Fruit fly (Drosophila melanogaster) whole organism, embryonic: ENCODE results near the gene Alg9.

Experiments
- Aef1 ChIP-seq: fragments of 200-800 bp; sonication (Bioruptor generic); IDR thresholded peaks from 3 replicates; pipeline ENCODE4 v1.3.6; 2022; ENCODE audit warnings: missing biosample characterization, missing genetic modification characterization
- CG10565 ChIP-seq: fragments of 200-800 bp; sonication (Bioruptor generic); optimal IDR thresholded peaks from 3 replicates; lab custom pipeline; 2016; ENCODE audit warnings: missing biosample characterization, mild to moderate bottlenecking, missing genetic modification characterization
- CG11398 ChIP-seq: fragments of 200-800 bp; sonication (Bioruptor generic); optimal IDR thresholded peaks from 2 replicates; lab custom pipeline; 2016; ENCODE audit warnings: missing biosample characterization, missing genetic modification characterization
- CG12769 ChIP-seq: fragments of 200-800 bp; sonication (Bioruptor generic); optimal IDR thresholded peaks from 2 replicates; lab custom pipeline; 2019; ENCODE audit warnings: missing biosample characterization, mild to moderate bottlenecking, missing genetic modification characterization, moderate library complexity
- CG14014 ChIP-seq: fragments of 200-800 bp; sonication (Bioruptor generic); IDR thresholded peaks from 2 replicates; pipeline ENCODE4 v1.3.6; 2022; ENCODE audit warnings: missing biosample characterization, missing genetic modification characterization
- CG17361 ChIP-seq: fragments of 200-800 bp; sonication (Bioruptor generic); IDR thresholded peaks from 3 replicates; pipeline ENCODE4 v1.3.6; 2022; ENCODE audit warnings: missing biosample characterization, missing genetic modification characterization
- CG2129 ChIP-seq: fragments of 200-800 bp; sonication (Bioruptor generic); IDR thresholded peaks from 2 replicates; pipeline ENCODE4 v1.3.6; 2022; ENCODE audit warnings: missing biosample characterization, missing genetic modification characterization; ENCODE audit not compliant: partially characterized antibody
- CG30020 ChIP-seq: fragments of 200-800 bp; optimal IDR thresholded peaks from 2 replicates; lab custom pipeline; 2019; ENCODE audit warnings: missing biosample characterization, mild to moderate bottlenecking, missing genetic modification characterization, moderate library complexity
- CG3281 ChIP-seq: fragments of 200-800 bp; sonication (Bioruptor generic); optimal IDR thresholded peaks from 3 replicates; lab custom pipeline; 2017; ENCODE audit warnings: missing biosample characterization, mild to moderate bottlenecking, missing genetic modification characterization
- CG3847 ChIP-seq: fragments of 200-800 bp; sonication (Bioruptor generic); IDR thresholded peaks from 2 replicates; pipeline ENCODE4 v1.3.6; 2022; ENCODE audit warnings: missing biosample characterization, missing genetic modification characterization
- CG42726 ChIP-seq: fragments of 200-800 bp; sonication (Bioruptor generic); IDR thresholded peaks from 2 replicates; pipeline ENCODE4 v1.3.6; 2022; ENCODE audit warnings: missing biosample characterization, missing genetic modification characterization; ENCODE audit not compliant: partially characterized antibody
- CG4404 ChIP-seq: fragments of 200-800 bp; sonication (Bioruptor generic); IDR thresholded peaks from 2 replicates; pipeline ENCODE4 v1.3.6; 2022; ENCODE audit warnings: missing biosample characterization, missing genetic modification characterization
- CG6254 ChIP-seq: fragments of 200-800 bp; sonication (Bioruptor generic); optimal IDR thresholded peaks from 3 replicates; lab custom pipeline; 2017; ENCODE audit warnings: mild to moderate bottlenecking, missing biosample characterization, missing genetic modification reagents, missing genetic modification characterization
- CG6791 ChIP-seq: fragments of 200-800 bp; sonication (Bioruptor generic); IDR thresholded peaks from 3 replicates; pipeline ENCODE4 v1.3.6; 2022; ENCODE audit warnings: missing biosample characterization, missing genetic modification characterization; ENCODE audit not compliant: partially characterized antibody
- CG8089 ChIP-seq: fragments of 200-800 bp; sonication (Bioruptor generic); optimal IDR thresholded peaks from 3 replicates; lab custom pipeline; 2016; ENCODE audit warnings: missing biosample characterization, missing genetic modification characterization
- CG8944 ChIP-seq: fragments of 200-800 bp; sonication (Bioruptor generic); optimal IDR thresholded peaks from 3 replicates; lab custom pipeline; 2016; ENCODE audit warnings: missing biosample characterization, missing genetic modification characterization
- Doc2 ChIP-seq: fragments of 200-800 bp; sonication (Bioruptor generic); IDR thresholded peaks from 2 replicates; pipeline ENCODE4 v1.3.6; 2022; ENCODE audit warnings: missing biosample characterization, missing genetic modification characterization
- Doc3 ChIP-seq: fragments of 200-800 bp; sonication (Bioruptor generic); IDR thresholded peaks from 3 replicates; pipeline ENCODE4 v1.3.6; 2022; ENCODE audit warnings: missing biosample characterization, missing genetic modification characterization; ENCODE audit not compliant: partially characterized antibody
- Dp ChIP-seq: fragments of 200-800 bp; sonication (Bioruptor generic); optimal IDR thresholded peaks from 2 replicates; lab custom pipeline; 2018; ENCODE audit warnings: missing biosample characterization, mild to moderate bottlenecking, missing genetic modification characterization, moderate library complexity
- Drgx ChIP-seq: fragments of 200-800 bp; sonication (Bioruptor generic); IDR thresholded peaks from 2 replicates; pipeline ENCODE4 v1.3.6; 2022; ENCODE audit warnings: missing biosample characterization, missing genetic modification characterization
- Ets65A ChIP-seq: fragments of 200-800 bp; sonication (Bioruptor generic); peaks from one replicate; lab custom pipeline; 2016; ENCODE audit warnings: missing biosample characterization, missing genetic modification characterization
- HLH3B ChIP-seq: fragments of 200-800 bp; sonication (Bioruptor generic); IDR thresholded peaks from 2 replicates; pipeline ENCODE4 v1.3.6; 2022; ENCODE audit warnings: missing biosample characterization, missing genetic modification characterization
- Hr3 ChIP-seq: fragments of 200-800 bp; sonication (Bioruptor generic); optimal IDR thresholded peaks from 3 replicates; lab custom pipeline; 2016; ENCODE audit warnings: missing biosample characterization, missing genetic modification characterization
- Med ChIP-seq: fragments of 200-800 bp; sonication (Bioruptor generic); peaks from one replicate; lab custom pipeline; 2016; ENCODE audit warnings: missing biosample characterization, missing genetic modification characterization, mild to moderate bottlenecking, inconsistent platforms, moderate library complexity
- Neu2 ChIP-seq: fragments of 200-800 bp; sonication (Bioruptor generic); optimal IDR thresholded peaks from 3 replicates; lab custom pipeline; 2016; ENCODE audit warnings: missing biosample characterization, missing genetic modification characterization, borderline replicate concordance
- Opbp ChIP-seq: fragments of 200-800 bp; sonication (Bioruptor generic); IDR thresholded peaks from 3 replicates; pipeline ENCODE4 v1.3.6; 2022; ENCODE audit warnings: missing biosample characterization, missing genetic modification characterization; ENCODE audit not compliant: partially characterized antibody
- Rfx ChIP-seq: fragments of 200-800 bp; sonication (Bioruptor generic); IDR thresholded peaks from 2 replicates; pipeline ENCODE4 v1.3.6; 2022; ENCODE audit warnings: missing biosample characterization, missing genetic modification characterization
- Stat92E ChIP-seq, 3 experiments: fragments of >200 bp in 2 of 3; fragments of 200-800 bp in 1 of 3; sonication (Bioruptor generic) in 1 of 3; optimal IDR thresholded peaks; 2 replicates each; lab custom pipeline; 2017 to 2019; ENCODE audit warnings: missing biosample characterization in 3 of 3, missing genetic modification characterization in 3 of 3, mild to moderate bottlenecking in 1 of 3, moderate library complexity in 1 of 3
- ap ChIP-seq: fragments of 200-800 bp; sonication (Bioruptor generic); IDR thresholded peaks from 2 replicates; pipeline ENCODE4 v1.3.6; 2022; ENCODE audit warnings: missing biosample characterization, missing genetic modification characterization
- bowl ChIP-seq: fragments of 200-800 bp; sonication (Bioruptor generic); IDR thresholded peaks from 2 replicates; pipeline ENCODE4 v1.3.6; 2022; ENCODE audit warnings: missing biosample characterization, missing genetic modification characterization
- br ChIP-seq: fragments of >200 bp; optimal IDR thresholded peaks from 2 replicates; lab custom pipeline; 2017
- chinmo ChIP-seq: fragments of 200-800 bp; sonication (Bioruptor generic); IDR thresholded peaks from 4 replicates; pipeline ENCODE4 v1.3.6; 2022; ENCODE audit warnings: missing biosample characterization, missing genetic modification characterization; ENCODE audit not compliant: partially characterized antibody
- corto ChIP-seq: fragments of 200-800 bp; sonication (Bioruptor generic); optimal IDR thresholded peaks from 2 replicates; lab custom pipeline; 2016; ENCODE audit warnings: missing biosample characterization, mild to moderate bottlenecking, missing genetic modification characterization, moderate library complexity
- dmrt11E ChIP-seq: fragments of 200-800 bp; sonication (Bioruptor generic); optimal IDR thresholded peaks from 3 replicates; lab custom pipeline; 2018; ENCODE audit warnings: missing biosample characterization, mild to moderate bottlenecking, missing genetic modification characterization, moderate library complexity
- dysf ChIP-seq: fragments of 200-800 bp; sonication (Bioruptor generic); IDR thresholded peaks from 3 replicates; pipeline ENCODE4 v1.3.6; 2022; ENCODE audit warnings: missing biosample characterization, missing genetic modification characterization
- en ChIP-seq: fragments of 200-800 bp; sonication (Bioruptor generic); optimal IDR thresholded peaks from 2 replicates; lab custom pipeline; 2016; ENCODE audit warnings: missing biosample characterization, missing genetic modification characterization
- esg ChIP-seq: fragments of 200-800 bp; sonication (Bioruptor generic); conservative IDR thresholded peaks from 2 replicates; pipeline ENCODE4 v1.3.6; 2022; ENCODE audit warnings: missing biosample characterization, missing genetic modification characterization
- gfzf ChIP-seq: fragments of 200-800 bp; sonication (Bioruptor generic); optimal IDR thresholded peaks from 2 replicates; lab custom pipeline; 2016; ENCODE audit warnings: missing biosample characterization, mild to moderate bottlenecking, missing genetic modification characterization, moderate library complexity
- gt ChIP-seq: fragments of 200-800 bp; sonication (Bioruptor generic); IDR thresholded peaks from 2 replicates; pipeline ENCODE4 v1.3.6; 2022; ENCODE audit warnings: missing biosample characterization, missing genetic modification characterization
- h ChIP-seq: fragments of >200 bp; optimal IDR thresholded peaks from 2 replicates; lab custom pipeline; 2017
- hth ChIP-seq: fragments of >200 bp; optimal IDR thresholded peaks from 2 replicates; lab custom pipeline; 2017; ENCODE audit warnings: inconsistent platforms
- jigr1 ChIP-seq: fragments of 200-800 bp; sonication (Bioruptor generic); IDR thresholded peaks from 3 replicates; pipeline ENCODE4 v1.3.6; 2022; ENCODE audit warnings: missing biosample characterization, missing genetic modification characterization
- klu ChIP-seq: fragments of 200-800 bp; sonication (Bioruptor generic); IDR thresholded peaks from 2 replicates; pipeline ENCODE4 v1.3.6; 2022; ENCODE audit warnings: missing biosample characterization, missing genetic modification characterization
- lmd ChIP-seq: fragments of 200-800 bp; sonication (Bioruptor generic); IDR thresholded peaks from 2 replicates; pipeline ENCODE4 v1.3.6; 2022; ENCODE audit warnings: missing biosample characterization, missing genetic modification characterization
- nerfin-1 ChIP-seq: fragments of 200-800 bp; sonication (Bioruptor generic); optimal IDR thresholded peaks from 3 replicates; lab custom pipeline; 2019; ENCODE audit warnings: missing biosample characterization, mild to moderate bottlenecking, missing genetic modification characterization, moderate library complexity
- odd ChIP-seq: fragments of 200-800 bp; sonication (Bioruptor generic); optimal IDR thresholded peaks from 2 replicates; lab custom pipeline; 2017; ENCODE audit warnings: missing biosample characterization, mild to moderate bottlenecking, missing genetic modification characterization
- org-1 ChIP-seq: fragments of 200-800 bp; sonication (Bioruptor generic); optimal IDR thresholded peaks from 2 replicates; lab custom pipeline; 2017; ENCODE audit warnings: missing biosample characterization, missing genetic modification characterization
- peb ChIP-seq: fragments of 200-800 bp; sonication (Bioruptor generic); IDR thresholded peaks from 2 replicates; pipeline ENCODE4 v1.3.6; 2022; ENCODE audit warnings: missing biosample characterization, missing genetic modification characterization
- phol ChIP-seq: fragments of 200-800 bp; sonication (Bioruptor generic); optimal IDR thresholded peaks from 3 replicates; lab custom pipeline; 2018; ENCODE audit warnings: missing biosample characterization, mild to moderate bottlenecking, missing genetic modification characterization, moderate library complexity
- slou ChIP-seq: fragments of 200-800 bp; sonication (Bioruptor generic); optimal IDR thresholded peaks from 3 replicates; lab custom pipeline; 2016; ENCODE audit warnings: missing biosample characterization, missing genetic modification characterization
- sob ChIP-seq: fragments of 200-800 bp; sonication (Bioruptor generic); IDR thresholded peaks from 2 replicates; pipeline ENCODE4 v1.3.6; 2022; ENCODE audit warnings: missing biosample characterization, missing genetic modification characterization
- unpg ChIP-seq: fragments of 200-800 bp; sonication (Bioruptor generic); optimal IDR thresholded peaks from 3 replicates; lab custom pipeline; 2018; ENCODE audit warnings: missing biosample characterization, mild to moderate bottlenecking, missing genetic modification characterization, moderate library complexity

The Alg9 gene

DNA sequence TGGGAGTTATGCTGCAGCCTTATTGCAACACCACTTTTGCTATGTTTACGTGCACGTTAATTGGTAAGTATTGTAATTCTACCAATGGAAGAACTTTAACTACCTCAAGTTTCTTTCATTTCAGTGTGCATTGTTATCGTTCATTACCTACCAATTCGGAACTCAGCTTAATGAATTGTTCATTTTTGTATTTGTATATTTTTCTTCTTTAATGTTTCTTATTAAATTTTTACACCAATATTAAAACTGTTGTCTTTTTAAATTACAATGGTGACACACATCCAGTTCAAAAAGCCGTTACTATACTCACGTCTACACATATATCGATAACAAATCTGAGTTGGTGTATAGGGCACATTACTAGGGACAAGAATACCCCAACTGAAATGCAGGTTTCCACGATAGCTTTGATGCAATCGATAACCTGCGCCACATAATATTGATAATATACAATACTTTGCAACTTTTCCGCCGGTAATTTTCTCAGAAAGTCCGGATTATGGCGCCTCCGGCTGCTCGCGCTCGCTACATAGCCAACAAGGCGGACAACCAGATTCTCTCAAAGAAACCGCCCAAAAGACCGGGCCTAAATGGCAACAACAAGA lies at the start of gene Alg9 (continued):
- TF ChIP-seq CG8944 (GFP tag; lab: Kevin White, UChicago) (no peak), CG3847 (GFP tag; lab: Robert Waterston, UW) (no peak), dmrt11E (tag; lab: Kevin White, UChicago) (no peak), Stat92E (GFP tag; optimal IDR thresholded peaks at IDR 0.05; lab: Kevin White, UChicago) (no peak), esg (GFP tag; lab: Robert Waterston, UW) (no peak), Med (GFP tag; lab: Kevin White, UChicago) (peak; percentile 88), org-1 (no peak), nerfin-1 (no peak), CG8089 (no peak), phol (tag; lab: Kevin White, UChicago) (peak; percentile 33), Doc2 (GFP tag; lab: Robert Waterston, UW) (no peak), CG6254 (GFP tag; lab: Kevin White, UChicago) (no peak), sob (no peak), hth (no peak), odd (no peak), HLH3B (no peak), CG17361 (GFP tag; lab: Robert Waterston, UW) (no peak), lmd (no peak), CG30020 (tag; lab: Kevin White, UChicago) (peak; percentile 76), gfzf (GFP tag; lab: Kevin White, UChicago) (peak; percentile 42), Rfx (GFP tag; lab: Robert Waterston, UW) (peak; percentile 34; the same call in 1 of the 2 replicates), corto (GFP tag; lab: Kevin White, UChicago) (no peak), CG14014 (GFP tag; lab: Robert Waterston, UW) (no peak), chinmo (peak; percentile 96), peb (no peak), CG3281 (GFP tag; lab: Kevin White, UChicago) (no peak), br (lab: Kevin White, UChicago) (no peak), Drgx (no peak), CG42726 (peak; percentile 77), Doc3 (GFP tag; lab: Robert Waterston, UW) (peak; percentile 83), CG12769 (no peak), en (GFP tag; lab: Kevin White, UChicago) (no peak), Aef1 (GFP tag; lab: Robert Waterston, UW) (no peak), CG11398 (GFP tag; lab: Kevin White, UChicago) (no peak), ap (GFP tag; lab: Robert Waterston, UW) (no peak), Ets65A (GFP tag; lab: Kevin White, UChicago) (no peak), CG10565 (GFP tag; lab: Kevin White, UChicago) (no peak), klu (GFP tag; lab: Robert Waterston, UW) (no peak), unpg (GFP tag; lab: Kevin White, UChicago) (no peak), Dp (GFP tag; lab: Kevin White, UChicago) (peak; percentile 62), h (lab: Kevin White, UChicago) (no peak), Neu2 (GFP tag; lab: Kevin White, UChicago) (no peak), Hr3 (peak; percentile 64), dysf (GFP tag; lab: Robert Waterston, UW) (no peak), CG4404 (GFP tag; lab: Robert Waterston, UW) (no peak), gt (GFP tag; lab: Robert Waterston, UW) (no peak), Opbp (peak; percentile 90; the same call in 2 of the 3 replicates), CG2129 (GFP tag; lab: Robert Waterston, UW) (peak; percentile 69), bowl (no peak), jigr1 (GFP tag; lab: Robert Waterston, UW) (no peak), CG6791 (GFP tag; lab: Robert Waterston, UW) (peak; percentile 92), slou (no peak)
